Worm (Caenorhabditis elegans): ENCODE data around the gene nhr-40.

Gene nhr-40

DNA sequence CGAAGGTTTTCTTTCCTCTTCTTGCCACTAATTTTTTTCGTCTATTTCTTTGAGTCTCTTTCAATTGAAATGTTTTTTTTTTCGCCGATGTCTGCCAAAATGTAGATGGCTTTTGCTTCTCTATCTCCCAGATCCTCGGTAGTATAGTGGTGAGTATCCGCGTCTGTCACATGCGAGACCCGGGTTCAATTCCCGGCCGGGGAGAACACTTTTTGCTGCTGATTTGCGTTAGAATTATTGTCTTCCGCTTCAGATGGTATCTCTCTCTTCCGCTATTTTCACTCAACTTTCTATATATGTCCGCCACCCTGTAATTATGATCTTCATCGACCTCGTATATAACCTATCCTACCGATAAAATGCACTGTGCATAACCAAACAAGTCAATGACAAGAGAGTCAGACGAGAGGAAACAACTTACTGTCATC, 40.4 kb upstream of the nhr-40 start (continued):
- TF ChIP-seq lin-39 (tag; optimal IDR thresholded peaks at IDR 0.05) (no peak), ceh-82 (tag; optimal IDR thresholded peaks at IDR 0.05) (no peak), nhr-129 (tag; optimal IDR thresholded peaks at IDR 0.05) (peak; percentile 56)

DNA sequence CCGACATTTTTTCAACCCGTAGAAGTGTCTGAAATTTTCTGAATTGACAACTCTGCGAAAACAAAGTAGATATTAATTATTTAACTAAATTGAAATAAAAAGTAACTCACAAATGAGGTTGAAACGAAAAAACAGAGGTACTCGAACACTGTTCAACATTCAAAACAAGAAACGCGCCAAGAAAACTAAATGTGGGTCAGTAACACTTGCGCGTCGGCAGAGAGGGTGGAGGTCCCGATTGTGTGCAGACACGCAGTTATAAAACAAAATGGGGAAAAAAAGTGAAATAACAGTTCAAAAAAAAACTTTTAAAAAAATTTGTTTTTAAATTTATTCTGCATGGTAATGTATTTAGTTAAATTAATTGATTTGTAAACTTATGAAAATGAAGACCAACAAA, 34.4 kb upstream of the nhr-40 start:
- TF ChIP-seq aly-2 (tag; optimal IDR thresholded peaks at IDR 0.05) (no peak), ztf-11 (tag; optimal IDR thresholded peaks at IDR 0.05) (no peak), nhr-6 (tag; optimal IDR thresholded peaks at IDR 0.05) (no peak), lin-39 (tag; optimal IDR thresholded peaks at IDR 0.05) (no peak), nhr-25 (tag; optimal IDR thresholded peaks at IDR 0.05) (peak; percentile 37), lsy-2 (tag; optimal IDR thresholded peaks at IDR 0.05) (peak in 1 of 2 experiments; percentile 74), lin-11 (tag; optimal IDR thresholded peaks at IDR 0.05) (no peak), ceh-82 (tag; optimal IDR thresholded peaks at IDR 0.05) (no peak), unc-62 (GFP tag; optimal IDR thresholded peaks at IDR 0.05) (no peak), ceh-16 (tag; optimal IDR thresholded peaks at IDR 0.05) (no peak), unc-39 (tag; optimal IDR thresholded peaks at IDR 0.05) (no peak), lin-13 (GFP tag; optimal IDR thresholded peaks at IDR 0.05) (peak; percentile 48), egl-27 (tag; optimal IDR thresholded peaks at IDR 0.05) (peak; percentile 51), nhr-11 (tag; optimal IDR thresholded peaks at IDR 0.05) (no peak), snpc-4 (tag; optimal IDR thresholded peaks at IDR 0.05) (no peak), mdl-1 (tag; optimal IDR thresholded peaks at IDR 0.05) (no peak), elt-1 (tag; optimal IDR thresholded peaks at IDR 0.05) (no peak), crh-2 (tag; optimal IDR thresholded peaks at IDR 0.05) (peak; percentile 20), F13H6.1 (tag; optimal IDR thresholded peaks at IDR 0.05) (peak; percentile 30), elt-3 (tag; optimal IDR thresholded peaks at IDR 0.05) (no peak), C34F6.9 (tag; optimal IDR thresholded peaks at IDR 0.05) (no peak), Y55F3AM.14 (GFP tag; optimal IDR thresholded peaks at IDR 0.05) (no peak), nhr-12 (tag; optimal IDR thresholded peaks at IDR 0.05) (no peak), nhr-129 (tag; optimal IDR thresholded peaks at IDR 0.05) (no peak), fos-1 (tag; optimal IDR thresholded peaks at IDR 0.05) (no peak), sma-3 (GFP tag; optimal IDR thresholded peaks at IDR 0.05) (no peak), sem-4 (tag; optimal IDR thresholded peaks at IDR 0.05) (peak; percentile 53)

DNA sequence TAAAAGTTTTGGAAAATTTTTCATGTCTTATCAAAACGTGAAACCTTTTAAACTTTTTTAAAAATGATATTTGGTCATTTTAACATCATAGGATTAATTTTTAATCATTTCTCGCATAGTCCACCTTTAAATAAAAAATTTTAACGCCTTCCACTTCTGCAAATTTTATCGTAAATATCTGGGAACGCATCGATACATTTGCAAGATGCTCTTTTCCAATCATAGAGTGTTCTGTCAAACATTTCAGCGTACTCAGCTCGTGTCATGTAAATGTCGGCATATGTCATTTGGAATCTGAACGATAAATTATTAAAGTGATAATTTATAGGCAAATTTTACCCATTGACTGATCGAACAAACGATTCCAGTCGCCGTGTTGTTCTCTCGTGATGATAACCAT, 33.8 kb upstream of the nhr-40 start, which contains the start of gene F52H2.5:
Gene F52H2.5, minus strand, starts transcription at position 101 of the 400 bp plus-strand sequence.
- TF ChIP-seq nhr-77 (tag; optimal IDR thresholded peaks at IDR 0.05) (no peak), ztf-1 (GFP tag; conservative IDR thresholded peaks at IDR 0.05) (no peak), nhr-129 (tag; optimal IDR thresholded peaks at IDR 0.05) (no peak), ztf-4 (tag; optimal IDR thresholded peaks at IDR 0.05) (no peak), lsy-2 (tag; optimal IDR thresholded peaks at IDR 0.05) (no peak), ceh-16 (tag; optimal IDR thresholded peaks at IDR 0.05) (no peak), nhr-21 (tag; optimal IDR thresholded peaks at IDR 0.05) (no peak), egl-27 (tag; optimal IDR thresholded peaks at IDR 0.05) (no peak), elt-1 (tag; optimal IDR thresholded peaks at IDR 0.05) (no peak), blmp-1 (tag; optimal IDR thresholded peaks at IDR 0.05; ENCODE audit: insufficient read depth) (no peak), skn-1 (tag; optimal IDR thresholded peaks at IDR 0.05) (no peak), sem-4 (tag; optimal IDR thresholded peaks at IDR 0.05) (no peak), peb-1 (tag; optimal IDR thresholded peaks at IDR 0.05) (no peak), Y55F3AM.14 (GFP tag; optimal IDR thresholded peaks at IDR 0.05) (no peak), snpc-4 (tag; optimal IDR thresholded peaks at IDR 0.05) (no peak), sma-9 (GFP tag; optimal IDR thresholded peaks at IDR 0.05) (no peak), sma-9 (tag; optimal IDR thresholded peaks at IDR 0.05) (no peak), zag-1 (tag; optimal IDR thresholded peaks at IDR 0.05) (no peak), nhr-11 (tag; optimal IDR thresholded peaks at IDR 0.05) (no peak), nhr-10 (tag; optimal IDR thresholded peaks at IDR 0.05) (no peak)

DNA sequence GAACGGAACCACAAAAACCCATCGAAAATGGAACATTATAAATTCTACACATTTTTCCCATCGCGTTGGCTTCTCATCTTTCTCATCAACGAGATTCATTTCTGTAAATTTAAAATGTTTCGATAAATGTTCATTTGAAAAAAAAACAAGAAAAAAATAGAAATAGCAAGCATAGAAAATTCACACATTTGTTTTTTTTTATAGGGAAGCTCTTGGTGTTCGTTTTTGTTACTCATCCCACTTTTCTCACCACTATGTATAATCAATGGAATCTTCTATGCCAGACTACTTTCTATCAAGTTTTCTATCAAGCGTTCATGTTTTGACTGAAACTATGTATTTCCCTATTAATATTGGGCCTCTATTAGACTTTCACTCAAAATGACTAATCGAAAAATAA, 29.8 kb upstream of the nhr-40 start, which contains the start of gene dhcr-24:
Gene dhcr-24, minus strand, starts transcription at position 101 of the 400 bp plus-strand sequence.
- TF ChIP-seq egl-27 (tag; optimal IDR thresholded peaks at IDR 0.05) (no peak), elt-3 (tag; optimal IDR thresholded peaks at IDR 0.05) (no peak), nhr-6 (tag; optimal IDR thresholded peaks at IDR 0.05) (no peak), ZK546.5 (tag; optimal IDR thresholded peaks at IDR 0.05) (no peak), lin-13 (GFP tag; optimal IDR thresholded peaks at IDR 0.05) (no peak), Y55F3AM.14 (GFP tag; optimal IDR thresholded peaks at IDR 0.05) (no peak), F13H6.1 (tag; optimal IDR thresholded peaks at IDR 0.05) (no peak), sma-3 (GFP tag; optimal IDR thresholded peaks at IDR 0.05) (no peak), mdl-1 (tag; optimal IDR thresholded peaks at IDR 0.05) (no peak), nhr-25 (tag; optimal IDR thresholded peaks at IDR 0.05) (no peak), aly-2 (tag; optimal IDR thresholded peaks at IDR 0.05) (no peak), ceh-16 (tag; optimal IDR thresholded peaks at IDR 0.05) (no peak), lsy-2 (tag; optimal IDR thresholded peaks at IDR 0.05) (no peak), lin-11 (tag; optimal IDR thresholded peaks at IDR 0.05) (no peak), nhr-23 (tag; optimal IDR thresholded peaks at IDR 0.05) (no peak), ztf-1 (GFP tag; conservative IDR thresholded peaks at IDR 0.05) (no peak)
